Fruit fly (Drosophila melanogaster): ENCODE results near the gene Prosbeta5R2.
A peak's percentile ranks its signal among the peaks of the same experiment; 100 is the strongest.

Gene Prosbeta5R2

dm6 chr2L:18003028-18003836, 13.0 kb downstream of the Prosbeta5R2 start:
- TF ChIP-seq vri (GFP tag; optimal IDR thresholded peaks at IDR 0.05) (peak; percentile 40), pdm3 (GFP tag; optimal IDR thresholded peaks at IDR 0.05) (peak; percentile 58), Blimp-1 (GFP tag; optimal IDR thresholded peaks at IDR 0.05) (peak; percentile 25), salr (GFP tag; optimal IDR thresholded peaks at IDR 0.05) (peak in 1 of 2 experiments; percentile 76), CG10631 (GFP tag; optimal IDR thresholded peaks at IDR 0.05) (peak; percentile 74), Met (GFP tag; optimal IDR thresholded peaks at IDR 0.05) (peak; percentile 56), Gug (GFP tag; IDR thresholded peaks at IDR 0.05) (peak; percentile 91), CG11902 (GFP tag; optimal IDR thresholded peaks at IDR 0.05) (peak; percentile 24), esn (GFP tag; optimal IDR thresholded peaks at IDR 0.05) (peak; percentile 73), cyc (GFP tag; optimal IDR thresholded peaks at IDR 0.05) (peak; percentile 58), Eip78C (GFP tag) (peak; percentile 87), Eip75B (GFP tag; optimal IDR thresholded peaks at IDR 0.05) (peak; percentile 51), CG7368 (GFP tag; optimal IDR thresholded peaks at IDR 0.05) (peak; percentile 28), CG6854 (GFP tag; optimal IDR thresholded peaks at IDR 0.05) (peak; percentile 70), CG11294 (GFP tag; IDR thresholded peaks at IDR 0.05) (peak; percentile 78), fd59A (GFP tag; optimal IDR thresholded peaks at IDR 0.05) (peak; percentile 33), CG8319 (GFP tag; optimal IDR thresholded peaks at IDR 0.05) (peak; percentile 8), CG32006 (GFP tag; optimal IDR thresholded peaks at IDR 0.05) (peak; percentile 86), fd85E (GFP tag; optimal IDR thresholded peaks at IDR 0.05) (no peak), CG3032 (tag; optimal IDR thresholded peaks at IDR 0.05) (peak; percentile 71), dac (GFP tag; optimal IDR thresholded peaks at IDR 0.05) (peak; percentile 61), Hr39 (GFP tag; optimal IDR thresholded peaks at IDR 0.05) (peak; percentile 44), Ets21C (GFP tag; optimal IDR thresholded peaks at IDR 0.05) (peak; percentile 24), ss (GFP tag; optimal IDR thresholded peaks at IDR 0.05) (peak; percentile 45 to 87), spab (GFP tag; optimal IDR thresholded peaks at IDR 0.05) (peak; percentile 55), Ets96B (tag; optimal IDR thresholded peaks at IDR 0.05) (peak; percentile 82), Sox15 (GFP tag; optimal IDR thresholded peaks at IDR 0.05) (peak; percentile 4), eg (GFP tag; IDR thresholded peaks at IDR 0.05) (peak; percentile 94), CG8119 (GFP tag; IDR thresholded peaks at IDR 0.05) (peak; percentile 93), Sox14 (GFP tag; optimal IDR thresholded peaks at IDR 0.05) (peak; percentile 67), CG31627 (GFP tag; optimal IDR thresholded peaks at IDR 0.05) (peak; percentile 41), CG15336 (GFP tag; IDR thresholded peaks at IDR 0.05) (peak; percentile 95), CG10669 (GFP tag; optimal IDR thresholded peaks at IDR 0.05) (peak; percentile 49), lz (GFP tag; optimal IDR thresholded peaks at IDR 0.05) (peak; percentile 63), CG6163 (GFP tag; IDR thresholded peaks at IDR 0.05) (peak; percentile 93), CG6808 (GFP tag; optimal IDR thresholded peaks at IDR 0.05) (peak; percentile 57), CG11762 (GFP tag; optimal IDR thresholded peaks at IDR 0.05; ENCODE audit: insufficient read depth) (peak; percentile 56), fkh (GFP tag; optimal IDR thresholded peaks at IDR 0.05) (no peak), Eip93F (GFP tag; optimal IDR thresholded peaks at IDR 0.05) (peak; percentile 46), CG3919 (GFP tag; optimal IDR thresholded peaks at IDR 0.05) (peak; percentile 64), Hr38 (GFP tag; optimal IDR thresholded peaks at IDR 0.05) (no peak), topi (GFP tag; optimal IDR thresholded peaks at IDR 0.05) (peak; percentile 64), CG6276 (GFP tag; optimal IDR thresholded peaks at IDR 0.05) (peak; percentile 71), OdsH (GFP tag; optimal IDR thresholded peaks at IDR 0.05) (peak; percentile 70), svp (GFP tag) (peak; percentile 86), CG1621 (tag; optimal IDR thresholded peaks at IDR 0.05) (peak; percentile 28), CG16779 (tag; optimal IDR thresholded peaks at IDR 0.05) (no peak), acj6 (GFP tag; optimal IDR thresholded peaks at IDR 0.05) (peak; percentile 63), Smox (GFP tag; optimal IDR thresholded peaks at IDR 0.05) (peak; percentile 61), net (GFP tag; optimal IDR thresholded peaks at IDR 0.05) (peak; percentile 61)
